Fruit fly (Drosophila melanogaster) whole organism, embryonic: Measurements from ENCODE around the gene CG32102.

Experiments
- ATbp ChIP-seq: fragments of 200-800 bp; sonication (Bioruptor generic); optimal IDR thresholded peaks from 2 replicates; lab custom pipeline; 2017; ENCODE audit warnings: missing biosample characterization, mild to moderate bottlenecking, missing genetic modification characterization, missing genetic modification reagents
- Abd-B ChIP-seq: fragments of 200-800 bp; sonication (Bioruptor generic); optimal IDR thresholded peaks from 2 replicates; lab custom pipeline; 2018; ENCODE audit warnings: missing biosample characterization, mild to moderate bottlenecking, missing genetic modification characterization, moderate library complexity
- Bteb2 ChIP-seq: fragments of 200-800 bp; sonication (Bioruptor generic); optimal IDR thresholded peaks from 2 replicates; lab custom pipeline; 2016; ENCODE audit warnings: missing biosample characterization, missing genetic modification characterization
- CG10565 ChIP-seq: fragments of 200-800 bp; sonication (Bioruptor generic); optimal IDR thresholded peaks from 3 replicates; lab custom pipeline; 2016; ENCODE audit warnings: missing biosample characterization, mild to moderate bottlenecking, missing genetic modification characterization
- CG1233 ChIP-seq: fragments of 200-800 bp; sonication (Bioruptor generic); optimal IDR thresholded peaks from 4 replicates; lab custom pipeline; 2018; ENCODE audit warnings: missing biosample characterization, mild to moderate bottlenecking, missing genetic modification characterization
- CG13894 ChIP-seq: fragments of 200-800 bp; sonication (Bioruptor generic); optimal IDR thresholded peaks from 3 replicates; lab custom pipeline; 2018; ENCODE audit warnings: missing biosample characterization, mild to moderate bottlenecking, missing genetic modification characterization, moderate library complexity
- CG15011 ChIP-seq: fragments of 200-800 bp; sonication (Bioruptor generic); optimal IDR thresholded peaks from 3 replicates; lab custom pipeline; 2018; ENCODE audit warnings: missing biosample characterization, mild to moderate bottlenecking, missing genetic modification characterization
- CG1603 ChIP-seq: fragments of 200-800 bp; sonication (Bioruptor generic); optimal IDR thresholded peaks from 2 replicates; lab custom pipeline; 2019; ENCODE audit warnings: missing biosample characterization, mild to moderate bottlenecking, missing genetic modification characterization, moderate library complexity
- CG2129 ChIP-seq: fragments of 200-800 bp; sonication (Bioruptor generic); IDR thresholded peaks from 2 replicates; pipeline ENCODE4 v1.3.6; 2022; ENCODE audit warnings: missing biosample characterization, missing genetic modification characterization; ENCODE audit not compliant: partially characterized antibody
- CG2889 ChIP-seq: fragments of 200-800 bp; sonication (Bioruptor generic); IDR thresholded peaks from 3 replicates; pipeline ENCODE4 v1.3.6; 2022; ENCODE audit warnings: missing biosample characterization, missing genetic modification characterization
- CG31365 ChIP-seq: fragments of 200-800 bp; sonication (Bioruptor generic); optimal IDR thresholded peaks from 2 replicates; lab custom pipeline; 2018; ENCODE audit warnings: missing biosample characterization, mild to moderate bottlenecking, missing genetic modification characterization
- CG4328 ChIP-seq: fragments of 200-800 bp; sonication (Bioruptor generic); optimal IDR thresholded peaks from 3 replicates; lab custom pipeline; 2017; ENCODE audit warnings: missing biosample characterization, missing genetic modification reagents, missing genetic modification characterization
- CG5180 ChIP-seq: fragments of 200-800 bp; sonication (Bioruptor generic); optimal IDR thresholded peaks from 3 replicates; lab custom pipeline; 2017; ENCODE audit warnings: missing biosample characterization, missing genetic modification characterization, mild to moderate bottlenecking, moderate library complexity, missing genetic modification reagents
- CG6254 ChIP-seq: fragments of 200-800 bp; sonication (Bioruptor generic); optimal IDR thresholded peaks from 3 replicates; lab custom pipeline; 2017; ENCODE audit warnings: mild to moderate bottlenecking, missing biosample characterization, missing genetic modification reagents, missing genetic modification characterization
- CG6689 ChIP-seq: fragments of 200-800 bp; sonication (Bioruptor generic); IDR thresholded peaks from 2 replicates; pipeline ENCODE4 v1.3.6; 2022; ENCODE audit warnings: missing biosample characterization, missing genetic modification characterization
- CG7963 ChIP-seq: fragments of 200-800 bp; sonication (Bioruptor generic); IDR thresholded peaks from 3 replicates; pipeline ENCODE4 v1.3.6; 2022; ENCODE audit warnings: missing biosample characterization, missing genetic modification characterization; ENCODE audit not compliant: partially characterized antibody
- CG9215 ChIP-seq: fragments of 200-800 bp; sonication (Bioruptor generic); IDR thresholded peaks from 2 replicates; pipeline ENCODE4 v1.3.6; 2022; ENCODE audit warnings: missing biosample characterization, missing genetic modification characterization
- Chrac-16 ChIP-seq: fragments of 200-800 bp; sonication (Bioruptor generic); optimal IDR thresholded peaks from 3 replicates; lab custom pipeline; 2016; ENCODE audit warnings: missing biosample characterization, missing genetic modification characterization
- CkIIα-i1 ChIP-seq: fragments of 200-800 bp; sonication (Bioruptor generic); IDR thresholded peaks from 2 replicates; pipeline ENCODE4 v1.3.6; 2022; ENCODE audit warnings: missing biosample characterization, missing genetic modification characterization
- Deaf1 ChIP-seq: fragments of 200-800 bp; optimal IDR thresholded peaks from 3 replicates; lab custom pipeline; 2019; ENCODE audit warnings: missing biosample characterization, mild to moderate bottlenecking, missing genetic modification characterization, moderate library complexity
- Dip3 ChIP-seq: fragments of 200-800 bp; sonication (Bioruptor generic); optimal IDR thresholded peaks from 3 replicates; lab custom pipeline; 2016; ENCODE audit warnings: missing biosample characterization, missing genetic modification characterization
- Dll ChIP-seq: fragments of 200-800 bp; sonication (Bioruptor generic); IDR thresholded peaks from 4 replicates; pipeline ENCODE4 v1.3.6; 2022; ENCODE audit warnings: missing biosample characterization, missing genetic modification characterization; ENCODE audit not compliant: partially characterized antibody
- Drgx ChIP-seq: fragments of 200-800 bp; sonication (Bioruptor generic); IDR thresholded peaks from 2 replicates; pipeline ENCODE4 v1.3.6; 2022; ENCODE audit warnings: missing biosample characterization, missing genetic modification characterization
- Ets97D ChIP-seq: fragments of 200-800 bp; sonication (Bioruptor generic); optimal IDR thresholded peaks from 3 replicates; lab custom pipeline; 2016; ENCODE audit warnings: missing biosample characterization, missing genetic modification characterization
- H15 ChIP-seq: fragments of 200-800 bp; sonication (Bioruptor generic); IDR thresholded peaks from 3 replicates; pipeline ENCODE4 v1.3.6; 2022; ENCODE audit warnings: missing biosample characterization, missing genetic modification characterization
- HmgZ ChIP-seq: fragments of 200-800 bp; sonication (Bioruptor generic); optimal IDR thresholded peaks from 2 replicates; lab custom pipeline; 2018; ENCODE audit warnings: missing biosample characterization, mild to moderate bottlenecking, missing genetic modification characterization
- MBD-R2 ChIP-seq: fragments of 200-800 bp; sonication (Bioruptor generic); IDR thresholded peaks from 2 replicates; pipeline ENCODE4 v1.3.6; 2022; ENCODE audit warnings: missing biosample characterization, missing genetic modification characterization
- Med ChIP-seq: fragments of 200-800 bp; sonication (Bioruptor generic); peaks from one replicate; lab custom pipeline; 2016; ENCODE audit warnings: missing biosample characterization, missing genetic modification characterization, mild to moderate bottlenecking, inconsistent platforms, moderate library complexity
- NC2α ChIP-seq: fragments of 200-800 bp; sonication (Bioruptor generic); optimal IDR thresholded peaks from 2 replicates; lab custom pipeline; 2016; ENCODE audit warnings: missing biosample characterization, missing genetic modification characterization
- Optix ChIP-seq: fragments of 200-800 bp; sonication (Bioruptor generic); IDR thresholded peaks from 3 replicates; pipeline ENCODE4 v1.3.6; 2022; ENCODE audit warnings: missing biosample characterization, missing genetic modification characterization
- Sry-δ ChIP-seq: fragments of 200-800 bp; sonication (Bioruptor generic); optimal IDR thresholded peaks from 2 replicates; lab custom pipeline; 2016; ENCODE audit warnings: missing biosample characterization, missing genetic modification characterization
- Usf ChIP-seq: fragments of 200-800 bp; sonication (Bioruptor generic); optimal IDR thresholded peaks from 2 replicates; lab custom pipeline; 2017; ENCODE audit warnings: missing genotype, missing biosample characterization, missing genetic modification characterization
- Xrp1 ChIP-seq: fragments of 200-800 bp; sonication (Bioruptor generic); IDR thresholded peaks from 2 replicates; pipeline ENCODE4 v1.3.6; 2022; ENCODE audit warnings: missing biosample characterization, missing genetic modification characterization
- bbx ChIP-seq: fragments of 200-800 bp; sonication (Bioruptor generic); IDR thresholded peaks from 2 replicates; pipeline ENCODE4 v1.3.6; 2022; ENCODE audit warnings: missing biosample characterization, missing genetic modification characterization; ENCODE audit not compliant: partially characterized antibody
- chn ChIP-seq: fragments of 200-800 bp; sonication (Bioruptor generic); optimal IDR thresholded peaks from 2 replicates; lab custom pipeline; 2016; ENCODE audit warnings: missing biosample characterization, missing genetic modification characterization
- danr ChIP-seq: fragments of 200-800 bp; sonication (Bioruptor generic); IDR thresholded peaks from 2 replicates; pipeline ENCODE4 v1.3.6; 2022; ENCODE audit warnings: missing biosample characterization, missing genetic modification characterization
- dimm ChIP-seq: fragments of 200-800 bp; sonication (Bioruptor generic); IDR thresholded peaks from 2 replicates; pipeline ENCODE4 v1.3.6; 2022; ENCODE audit warnings: missing biosample characterization, missing genetic modification characterization
- dmrt99B ChIP-seq: fragments of 200-800 bp; sonication (Bioruptor generic); optimal IDR thresholded peaks from 2 replicates; lab custom pipeline; 2018; ENCODE audit warnings: missing biosample characterization, mild to moderate bottlenecking, missing genetic modification characterization, moderate library complexity
- ewg ChIP-seq: fragments of 200-800 bp; sonication (Bioruptor generic); optimal IDR thresholded peaks from 3 replicates; lab custom pipeline; 2017; ENCODE audit warnings: mild to moderate bottlenecking, missing biosample characterization, missing genetic modification reagents, missing genetic modification characterization
- gcm ChIP-seq: fragments of 200-800 bp; sonication (Bioruptor generic); optimal IDR thresholded peaks from 2 replicates; lab custom pipeline; 2019; ENCODE audit warnings: missing biosample characterization, mild to moderate bottlenecking, missing genetic modification characterization, moderate library complexity
- gsb-n ChIP-seq: fragments of 200-800 bp; sonication (Bioruptor generic); optimal IDR thresholded peaks from 3 replicates; lab custom pipeline; 2018; ENCODE audit warnings: missing biosample characterization, mild to moderate bottlenecking, missing genetic modification characterization
- ham ChIP-seq: fragments of 200-800 bp; sonication (Bioruptor generic); IDR thresholded peaks from 2 replicates; pipeline ENCODE4 v1.3.6; 2022; ENCODE audit warnings: missing biosample characterization, missing genetic modification characterization
- insv ChIP-seq, 2 experiments: fragments of 200-800 bp; sonication (Bioruptor generic); optimal IDR thresholded peaks; 3 replicates each; lab custom pipeline; 2016 to 2018; ENCODE audit warnings: missing biosample characterization in 2 of 2, missing genetic modification characterization in 2 of 2
- lilli ChIP-seq: fragments of 200-800 bp; sonication (Bioruptor generic); optimal IDR thresholded peaks from 3 replicates; lab custom pipeline; 2016; ENCODE audit warnings: missing biosample characterization, missing genetic modification characterization
- lola ChIP-seq, 3 experiments: fragments of >200 bp in 2 of 3; fragments of 200-800 bp in 1 of 3; sonication (Bioruptor generic) in 1 of 3; optimal IDR thresholded peaks; 2 replicates each; lab custom pipeline; 2017 to 2019; ENCODE audit warnings: missing biosample characterization in 3 of 3, missing genetic modification characterization in 3 of 3, mild to moderate bottlenecking in 1 of 3, moderate library complexity in 1 of 3
- onecut ChIP-seq: fragments of 200-800 bp; sonication (Bioruptor generic); IDR thresholded peaks from 2 replicates; pipeline ENCODE4 v1.3.6; 2022; ENCODE audit warnings: missing biosample characterization, missing genetic modification characterization
- org-1 ChIP-seq: fragments of 200-800 bp; sonication (Bioruptor generic); optimal IDR thresholded peaks from 2 replicates; lab custom pipeline; 2017; ENCODE audit warnings: missing biosample characterization, missing genetic modification characterization
- peb ChIP-seq: fragments of 200-800 bp; sonication (Bioruptor generic); IDR thresholded peaks from 2 replicates; pipeline ENCODE4 v1.3.6; 2022; ENCODE audit warnings: missing biosample characterization, missing genetic modification characterization
- trem ChIP-seq: fragments of 200-800 bp; optimal IDR thresholded peaks from 3 replicates; lab custom pipeline; 2019; ENCODE audit warnings: missing biosample characterization, mild to moderate bottlenecking, missing genetic modification characterization, moderate library complexity
- twi ChIP-seq: fragments of 200-800 bp; optimal IDR thresholded peaks from 2 replicates; lab custom pipeline; 2019; ENCODE audit warnings: missing biosample characterization, mild to moderate bottlenecking, missing genetic modification characterization, moderate library complexity
- zfh1 ChIP-seq: fragments of 200-800 bp; sonication (Bioruptor generic); IDR thresholded peaks from 3 replicates; pipeline ENCODE4 v1.3.6; 2022; ENCODE audit warnings: missing biosample characterization, missing genetic modification characterization

Gene CG32102

dm6 chr3L:12484948-12485347 lies 15.4 kb upstream of the CG32102 start, which contains the start of gene CG10663:
Gene CG10663, minus strand, starts transcription at chr3L:12485035.
- TF ChIP-seq CG6254 (GFP tag; lab: Kevin White, UChicago) (peak; percentile 13), insv (GFP tag; optimal IDR thresholded peaks at IDR 0.05; lab: Kevin White, UChicago) (no peak), ham (GFP tag; lab: Robert Waterston, UW) (no peak), trem (no peak), ATbp (GFP tag; lab: Kevin White, UChicago) (no peak), zfh1 (GFP tag; lab: Robert Waterston, UW) (no peak), onecut (GFP tag; lab: Robert Waterston, UW) (0 out of 2 replicates have a peak, but pooled peaks have one; percentile 25), danr (no peak), Deaf1 (tag; lab: Kevin White, UChicago) (peak; percentile 81), gsb-n (tag; lab: Kevin White, UChicago) (no peak), Drgx (GFP tag; lab: Robert Waterston, UW) (peak; percentile 15; the same call in 1 of the 2 replicates), lola (GFP tag; optimal IDR thresholded peaks at IDR 0.05; lab: Kevin White, UChicago) (no peak), Abd-B (no peak), Xrp1 (GFP tag; lab: Robert Waterston, UW) (0 out of 2 replicates have a peak, but pooled peaks have one; percentile 22), Chrac-16 (GFP tag; lab: Kevin White, UChicago) (peak; percentile 6), ewg (no peak), bbx (GFP tag; lab: Robert Waterston, UW) (peak; percentile 60; the same call in 1 of the 2 replicates), CG1233 (GFP tag; lab: Kevin White, UChicago) (no peak), Dip3 (no peak), CG2889 (GFP tag; lab: Robert Waterston, UW) (no peak), NC2α (no peak), CG31365 (tag; lab: Kevin White, UChicago) (no peak), gcm (GFP tag; lab: Kevin White, UChicago) (no peak), CG6689 (GFP tag; lab: Robert Waterston, UW) (peak; percentile 14; the same call in 1 of the 2 replicates), CG9215 (GFP tag; lab: Robert Waterston, UW) (no peak), CG15011 (no peak), twi (tag; lab: Kevin White, UChicago) (peak; percentile 96), CkIIα-i1 (no peak), CG5180 (GFP tag; lab: Kevin White, UChicago) (peak; percentile 81), org-1 (GFP tag; lab: Kevin White, UChicago) (no peak), lilli (GFP tag; lab: Kevin White, UChicago) (peak; percentile 5), CG13894 (no peak), dmrt99B (tag; lab: Kevin White, UChicago) (peak; percentile 18), MBD-R2 (0 out of 2 replicates have a peak, but pooled peaks have one; percentile 10), Med (peak; percentile 87), Dll (GFP tag; lab: Robert Waterston, UW) (no peak), HmgZ (tag; lab: Kevin White, UChicago) (no peak), Bteb2 (GFP tag; lab: Kevin White, UChicago) (no peak), Usf (GFP tag; lab: Kevin White, UChicago) (no peak), Ets97D (GFP tag; lab: Kevin White, UChicago) (no peak), CG7963 (peak; percentile 53; the same call in 2 of the 3 replicates), CG2129 (GFP tag; lab: Robert Waterston, UW) (no peak), CG1603 (tag; lab: Kevin White, UChicago) (peak; percentile 36), CG4328 (GFP tag; lab: Kevin White, UChicago) (no peak), H15 (GFP tag; lab: Robert Waterston, UW) (0 out of 3 replicates have a peak, but pooled peaks have one; percentile 30), chn (GFP tag; lab: Kevin White, UChicago) (no peak), Sry-δ (no peak), CG10565 (GFP tag; lab: Kevin White, UChicago) (no peak), dimm (GFP tag; lab: Robert Waterston, UW) (no peak), Optix (0 out of 3 replicates have a peak, but pooled peaks have one; percentile 43), peb (GFP tag; lab: Robert Waterston, UW) (no peak)
